Fruit fly (Drosophila melanogaster): ENCODE measurements around the gene Sec61gamma.

Sec61gamma gene

dm6 chrX:19604997-19605396 lies 38.1 kb upstream of the Sec61gamma start, which contains the start of gene CG14207 (continued):
- TF ChIP-seq CG16779 (GFP tag; IDR thresholded peaks at IDR 0.05) (0 out of 2 replicates have a peak, but pooled peaks have one; percentile 40), bsh (GFP tag; optimal IDR thresholded peaks at IDR 0.05) (peak in 1 of 2 experiments; percentile 9), CG1647 (GFP tag; optimal IDR thresholded peaks at IDR 0.05) (no peak), Nf-YC (tag; optimal IDR thresholded peaks at IDR 0.05) (peak; percentile 10), CG1792 (GFP tag; optimal IDR thresholded peaks at IDR 0.05) (no peak), unc-4 (GFP tag; IDR thresholded peaks at IDR 0.05; ENCODE audit: partially characterized antibody) (peak; percentile 67), CG5180 (GFP tag; optimal IDR thresholded peaks at IDR 0.05) (peak; percentile 12), YL-1 (GFP tag; optimal IDR thresholded peaks at IDR 0.05) (peak; percentile 10), CG34224 (GFP tag; IDR thresholded peaks at IDR 0.05; ENCODE audit: partially characterized antibody) (peak; percentile 73), Camta (GFP tag; optimal IDR thresholded peaks at IDR 0.05) (no peak), sug (tag; optimal IDR thresholded peaks at IDR 0.05) (no peak), CG32767 (GFP tag; IDR thresholded peaks at IDR 0.05) (peak; percentile 24; the same call in 1 of the 2 replicates), ems (GFP tag; optimal IDR thresholded peaks at IDR 0.05) (peak; percentile 5), amos (GFP tag; IDR thresholded peaks at IDR 0.05; ENCODE audit: partially characterized antibody) (peak; percentile 67; the same call in 1 of the 2 replicates), CG8089 (GFP tag; optimal IDR thresholded peaks at IDR 0.05) (no peak), nerfin-2 (GFP tag; IDR thresholded peaks at IDR 0.05; ENCODE audit: partially characterized antibody) (peak; percentile 83), vnd (GFP tag; IDR thresholded peaks at IDR 0.05; ENCODE audit: partially characterized antibody) (peak; percentile 65), CG2712 (tag; optimal IDR thresholded peaks at IDR 0.05) (peak; percentile 24), da (GFP tag; optimal IDR thresholded peaks at IDR 0.05) (no peak), Dip3 (GFP tag; optimal IDR thresholded peaks at IDR 0.05) (peak; percentile 2), Doc2 (GFP tag; IDR thresholded peaks at IDR 0.05) (no peak), Deaf1 (tag; optimal IDR thresholded peaks at IDR 0.05) (peak; percentile 10), exex (tag; optimal IDR thresholded peaks at IDR 0.05) (peak; percentile 27), Fer3 (tag; optimal IDR thresholded peaks at IDR 0.05) (peak; percentile 36), CG12299 (tag; optimal IDR thresholded peaks at IDR 0.05) (peak; percentile 1), CG3847 (GFP tag; IDR thresholded peaks at IDR 0.05) (0 out of 2 replicates have a peak, but pooled peaks have one; percentile 15), sr (GFP tag; IDR thresholded peaks at IDR 0.05) (0 out of 3 replicates have a peak, but pooled peaks have one; percentile 12), NfI (GFP tag; optimal IDR thresholded peaks at IDR 0.05) (peak; percentile 12), inv (GFP tag; IDR thresholded peaks at IDR 0.05; ENCODE audit: partially characterized antibody) (peak; percentile 32; the same call in 1 of the 2 replicates), CG11247 (GFP tag; IDR thresholded peaks at IDR 0.05) (peak; percentile 30; the same call in 1 of the 2 replicates), MTF-1 (GFP tag; optimal IDR thresholded peaks at IDR 0.05; ENCODE audit: borderline replicate concordance) (peak; percentile 9), Fer1 (GFP tag; optimal IDR thresholded peaks at IDR 0.05) (peak; percentile 28), Atf6 (GFP tag; IDR thresholded peaks at IDR 0.05) (peak; percentile 32), Dll (GFP tag; IDR thresholded peaks at IDR 0.05; ENCODE audit: partially characterized antibody) (peak; percentile 67), CG3065 (GFP tag; optimal IDR thresholded peaks at IDR 0.05) (no peak), CG2116 (GFP tag; optimal IDR thresholded peaks at IDR 0.05) (peak; percentile 86), cato (GFP tag; optimal IDR thresholded peaks at IDR 0.05; ENCODE audit: borderline replicate concordance) (no peak), Pdp1 (GFP tag; optimal IDR thresholded peaks at IDR 0.05) (peak in 1 of 2 experiments; percentile 6), Nf-YA (GFP tag; IDR thresholded peaks at IDR 0.05) (no peak), CG10959 (GFP tag; IDR thresholded peaks at IDR 0.05) (no peak), her (GFP tag; optimal IDR thresholded peaks at IDR 0.05) (peak; percentile 49), jumu (GFP tag; optimal IDR thresholded peaks at IDR 0.05) (no peak), CG15269 (tag; optimal IDR thresholded peaks at IDR 0.05) (peak; percentile 31), PHDP (tag; optimal IDR thresholded peaks at IDR 0.05) (peak; percentile 1), CG12219 (GFP tag; optimal IDR thresholded peaks at IDR 0.05) (no peak), Dbx (GFP tag; IDR thresholded peaks at IDR 0.05) (peak; percentile 50; the same call in 2 of the 3 replicates), CG14014 (GFP tag; IDR thresholded peaks at IDR 0.05) (peak; percentile 35; the same call in 1 of the 2 replicates), CG10366 (GFP tag; IDR thresholded peaks at IDR 0.05) (no peak), eyg (GFP tag; optimal IDR thresholded peaks at IDR 0.05) (peak; percentile 8)

All from whole organism, embryonic.